Fruit fly (Drosophila melanogaster): Measurements from ENCODE around the gene tomb.

DNA sequence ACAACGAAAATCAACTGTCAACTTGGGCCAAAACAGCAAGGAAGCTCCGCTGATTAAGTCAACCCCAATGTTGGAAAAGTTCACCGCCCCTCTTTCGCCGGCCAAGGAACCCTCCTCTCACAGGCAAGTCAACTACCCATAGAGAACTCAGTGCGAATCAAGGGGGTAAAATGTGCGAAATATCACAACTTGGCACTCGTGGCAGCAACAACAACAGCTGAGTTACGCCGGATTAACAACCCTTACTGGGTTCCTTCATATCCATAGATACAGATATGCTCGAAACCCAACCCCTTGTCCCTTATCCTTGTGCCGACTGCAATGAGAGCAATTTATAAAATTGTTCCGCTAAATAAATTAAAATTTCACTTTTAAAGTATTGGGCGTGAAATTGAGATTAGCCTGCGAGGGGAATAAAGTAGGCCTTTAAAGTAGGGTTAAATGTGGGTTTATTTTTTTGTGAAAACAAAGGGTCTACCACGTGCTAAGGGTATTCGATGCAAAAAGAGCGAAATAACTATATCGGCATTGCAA, 47.4 kb downstream of the tomb start:
- TF ChIP-seq CG8478 (optimal IDR thresholded peaks at IDR 0.05) (no peak), CTCF (optimal IDR thresholded peaks at IDR 0.05) (no peak)

Measured in S2 (cell line).